Worm (Caenorhabditis elegans) whole organism, late embryonic: ENCODE measurements around the gene F23H12.3.

Experiments
- C38D4.7 ChIP-seq: fragments of 200-800 bp; sonication (Bioruptor generic); optimal IDR thresholded peaks from 2 replicates; lab custom pipeline; 2018; ENCODE audit warnings: mild to moderate bottlenecking, missing genetic modification characterization, moderate library complexity, missing compliant biosample characterization
- F13H6.1 ChIP-seq: sonication (generic microtip); optimal IDR thresholded peaks from 2 replicates; lab custom pipeline; 2016; ENCODE audit warnings: missing genetic modification characterization, missing compliant biosample characterization
- K09A11.1 ChIP-seq: sonication (generic microtip); optimal IDR thresholded peaks from 2 replicates; lab custom pipeline; 2017; ENCODE audit warnings: antibody characterized with exemption, mild to moderate bottlenecking, missing genetic modification characterization, missing compliant biosample characterization; ENCODE audit not compliant: insufficient read depth
- T23F11.4 ChIP-seq: fragments of 200-800 bp; sonication (Bioruptor generic); optimal IDR thresholded peaks from 2 replicates; lab custom pipeline; 2018; ENCODE audit warnings: mild to moderate bottlenecking, missing genetic modification characterization, missing compliant biosample characterization
- Y22D7AL.16 ChIP-seq: sonication (generic microtip); optimal IDR thresholded peaks from 2 replicates; lab custom pipeline; 2016; ENCODE audit warnings: missing genetic modification characterization, missing compliant biosample characterization
- ahr-1 ChIP-seq: sonication (generic microtip); optimal IDR thresholded peaks from 2 replicates; lab custom pipeline; 2016; ENCODE audit warnings: missing genetic modification characterization, missing compliant biosample characterization
- ceh-19 ChIP-seq: fragments of 200-800 bp; sonication (Bioruptor generic); optimal IDR thresholded peaks from 2 replicates; lab custom pipeline; 2018; ENCODE audit warnings: mild to moderate bottlenecking, missing genetic modification characterization, missing compliant biosample characterization
- ceh-2 ChIP-seq: sonication (generic microtip); optimal IDR thresholded peaks from 2 replicates; lab custom pipeline; 2016; ENCODE audit warnings: missing genotype, missing genetic modification characterization, missing compliant biosample characterization
- ceh-24 ChIP-seq: sonication (generic microtip); optimal IDR thresholded peaks from 2 replicates; lab custom pipeline; 2016; ENCODE audit warnings: mild to moderate bottlenecking, missing genetic modification characterization, missing compliant biosample characterization
- ceh-30 ChIP-seq: fragments of 150-350 bp; optimal IDR thresholded peaks from 2 replicates; lab custom pipeline; 2014; ENCODE audit warnings: missing biosample characterization, missing genetic modification characterization
- ceh-34 ChIP-seq: sonication (generic microtip); optimal IDR thresholded peaks from 2 replicates; lab custom pipeline; 2016; ENCODE audit warnings: mild to moderate bottlenecking, missing genetic modification characterization, missing compliant biosample characterization
- ceh-45 ChIP-seq: fragments of 200-800 bp; sonication (Bioruptor generic); IDR thresholded peaks from 2 replicates; pipeline ENCODE4 v1.3.6; 2022; ENCODE audit warnings: missing genetic modification reagents, missing genetic modification characterization, missing compliant biosample characterization
- ceh-6 ChIP-seq: fragments of 200-800 bp; sonication (Bioruptor generic); optimal IDR thresholded peaks from 2 replicates; lab custom pipeline; 2018; ENCODE audit warnings: mild to moderate bottlenecking, missing genetic modification characterization, missing compliant biosample characterization
- che-1 ChIP-seq: sonication (generic microtip); optimal IDR thresholded peaks from 2 replicates; lab custom pipeline; 2016; ENCODE audit warnings: mild to moderate bottlenecking, missing genetic modification characterization, missing compliant biosample characterization
- dve-1 ChIP-seq: sonication (generic microtip); optimal IDR thresholded peaks from 2 replicates; lab custom pipeline; 2017; ENCODE audit warnings: antibody characterized with exemption, mild to moderate bottlenecking, missing genetic modification characterization, missing compliant biosample characterization
- ets-4 ChIP-seq: sonication (generic microtip); optimal IDR thresholded peaks from 2 replicates; lab custom pipeline; 2016; ENCODE audit warnings: missing genetic modification characterization, missing compliant biosample characterization
- fax-1 ChIP-seq: sonication (generic microtip); optimal IDR thresholded peaks from 2 replicates; lab custom pipeline; 2016; ENCODE audit warnings: missing genotype, missing genetic modification characterization, missing compliant biosample characterization
- fkh-6 ChIP-seq: sonication (generic microtip); optimal IDR thresholded peaks from 2 replicates; lab custom pipeline; 2016; ENCODE audit warnings: missing genetic modification characterization, missing compliant biosample characterization
- hlh-13 ChIP-seq: fragments of 200-800 bp; sonication (Bioruptor generic); optimal IDR thresholded peaks from 2 replicates; lab custom pipeline; 2018; ENCODE audit warnings: mild to moderate bottlenecking, missing genetic modification characterization, missing compliant biosample characterization
- hlh-30 ChIP-seq: sonication (generic microtip); optimal IDR thresholded peaks from 2 replicates; lab custom pipeline; 2017; ENCODE audit warnings: antibody characterized with exemption, missing genetic modification characterization, missing compliant biosample characterization; ENCODE audit not compliant: insufficient read depth
- hlh-6 ChIP-seq: sonication (generic microtip); optimal IDR thresholded peaks from 2 replicates; lab custom pipeline; 2016; ENCODE audit warnings: missing genotype, missing genetic modification characterization, missing compliant biosample characterization
- hlh-8 ChIP-seq: sonication (generic microtip); optimal IDR thresholded peaks from 2 replicates; lab custom pipeline; 2016; ENCODE audit warnings: missing genotype, missing genetic modification characterization, missing compliant biosample characterization
- madf-2 ChIP-seq: sonication (generic microtip); optimal IDR thresholded peaks from 2 replicates; lab custom pipeline; 2017; ENCODE audit warnings: missing genetic modification characterization, missing compliant biosample characterization
- mec-3 ChIP-seq: sonication (generic microtip); optimal IDR thresholded peaks from 2 replicates; lab custom pipeline; 2016; ENCODE audit warnings: borderline replicate concordance, missing genetic modification characterization, missing compliant biosample characterization
- nhr-232 ChIP-seq: sonication (generic microtip); optimal IDR thresholded peaks from 2 replicates; lab custom pipeline; 2016; ENCODE audit warnings: missing genetic modification characterization, missing compliant biosample characterization
- pax-1 ChIP-seq: fragments of 150-350 bp; optimal IDR thresholded peaks from 2 replicates; lab custom pipeline; 2014; ENCODE audit warnings: missing biosample characterization, missing genetic modification characterization
- pqm-1 ChIP-seq: sonication (generic microtip); optimal IDR thresholded peaks from 2 replicates; lab custom pipeline; 2016; ENCODE audit warnings: missing genetic modification characterization, missing compliant biosample characterization
- sdc-2 ChIP-seq: sonication (generic microtip); optimal IDR thresholded peaks from 2 replicates; lab custom pipeline; 2016; ENCODE audit warnings: missing genotype, missing genetic modification characterization, missing compliant biosample characterization
- sox-4 ChIP-seq: sonication (generic microtip); optimal IDR thresholded peaks from 2 replicates; lab custom pipeline; 2017; ENCODE audit warnings: mild to moderate bottlenecking, missing genetic modification characterization, inconsistent platforms, missing compliant biosample characterization
- tbx-2 ChIP-seq: sonication (generic microtip); optimal IDR thresholded peaks from 2 replicates; lab custom pipeline; 2016; ENCODE audit warnings: missing genetic modification characterization, missing compliant biosample characterization
- tbx-7 ChIP-seq: sonication (generic microtip); optimal IDR thresholded peaks from 2 replicates; lab custom pipeline; 2016; ENCODE audit warnings: missing genotype, missing genetic modification characterization, missing compliant biosample characterization
- ttx-3 ChIP-seq: sonication (generic microtip); optimal IDR thresholded peaks from 2 replicates; lab custom pipeline; 2016; ENCODE audit warnings: missing genetic modification reagents, missing genetic modification characterization, missing compliant biosample characterization
- unc-3 ChIP-seq, 2 experiments: fragments of 200-800 bp in 1 of 2; sonication (Bioruptor generic) in 1 of 2; sonication (generic microtip) in 1 of 2; conservative IDR thresholded peaks in 1 of 2; optimal IDR thresholded peaks in 1 of 2; 2 replicates each; pipeline versions ENCODE4 v1.3.6 to Lab custom; 2016 to 2022; ENCODE audit warnings: missing compliant biosample characterization in 2 of 2, missing genetic modification characterization in 2 of 2, missing genetic modification reagents in 1 of 2
- unc-42 ChIP-seq: sonication (generic microtip); optimal IDR thresholded peaks from 2 replicates; lab custom pipeline; 2016; ENCODE audit warnings: missing genotype, missing genetic modification characterization, missing compliant biosample characterization
- unc-55 ChIP-seq: sonication (generic microtip); optimal IDR thresholded peaks from 2 replicates; lab custom pipeline; 2017; ENCODE audit warnings: missing biosample characterization, missing genetic modification reagents, missing genetic modification characterization
- unc-86 ChIP-seq: sonication (generic microtip); optimal IDR thresholded peaks from 2 replicates; lab custom pipeline; 2016; ENCODE audit warnings: missing genetic modification characterization, missing compliant biosample characterization

Gene F23H12.3

DNA sequence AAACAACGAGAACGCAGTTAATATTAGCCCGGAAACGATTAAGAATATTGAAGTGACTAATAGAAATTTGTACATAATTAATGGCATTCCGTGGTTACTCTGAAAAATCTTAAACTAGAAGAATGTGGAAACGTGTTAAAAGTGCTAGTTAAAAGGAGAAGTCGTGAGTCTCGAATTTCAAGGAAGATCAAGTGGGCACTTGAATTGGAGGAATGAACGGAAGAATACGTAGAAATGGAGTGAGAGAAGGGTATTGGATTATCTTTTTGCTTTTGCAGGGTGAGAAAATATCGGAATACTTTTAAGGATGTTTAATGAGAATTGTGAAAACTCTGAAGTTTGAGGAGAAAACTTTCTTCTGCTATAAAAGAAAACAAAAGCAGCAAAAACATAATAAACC, 34.7 kb upstream of the F23H12.3 start, which contains the start of gene hpo-30:
Gene hpo-30 (minus strand): TSS at position 101 of the 400 bp plus-strand sequence.
- TF ChIP-seq Y22D7AL.16 (tag; lab: Kevin White, UChicago), result no peak
- TF ChIP-seq hlh-8 (tag; lab: Kevin White, UChicago), result no peak
- TF ChIP-seq ceh-2 (tag; lab: Kevin White, UChicago), result no peak
- no peak for TF ChIP-seq ceh-19 (GFP tag; lab: Kevin White, UChicago)
- TF ChIP-seq ceh-24 (tag; lab: Kevin White, UChicago), result no peak
- no peak for TF ChIP-seq ceh-45 (GFP tag; lab: Robert Waterston, UW)
- TF ChIP-seq dve-1 (tag; lab: Kevin White, UChicago), result no peak
- no peak for TF ChIP-seq ets-4
- TF ChIP-seq nhr-232, result no peak
- TF ChIP-seq ttx-3 (tag; lab: Kevin White, UChicago), result no peak
- no peak for TF ChIP-seq pax-1 (tag; lab: Kevin White, UChicago)
- TF ChIP-seq fkh-6 (tag; lab: Kevin White, UChicago), result no peak
- TF ChIP-seq K09A11.1 (tag; lab: Kevin White, UChicago), result no peak
- no peak for TF ChIP-seq sdc-2 (tag; lab: Kevin White, UChicago)
- TF ChIP-seq tbx-2 (tag; lab: Kevin White, UChicago), result no peak

DNA sequence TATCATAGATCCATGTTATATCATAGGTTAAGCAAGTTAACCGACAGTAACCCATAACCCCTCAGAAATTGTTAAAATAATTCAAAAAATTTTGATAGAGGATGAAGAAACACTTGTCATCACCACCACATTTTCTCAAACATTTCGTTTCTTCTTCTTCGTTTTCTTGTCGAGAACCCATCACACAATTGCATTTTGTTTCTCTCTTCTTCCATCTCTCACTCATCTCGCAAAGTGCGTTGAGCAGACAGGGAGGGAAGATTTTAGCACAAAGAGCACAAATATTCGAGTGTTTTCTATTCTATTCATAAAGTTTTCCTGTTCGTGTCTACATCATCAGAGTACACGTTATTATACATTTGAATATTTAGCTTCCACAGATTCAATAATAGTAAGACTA, 30.5 kb upstream of the F23H12.3 start:
- TF ChIP-seq unc-86 (tag; lab: Kevin White, UChicago) (no peak), unc-42 (tag; lab: Kevin White, UChicago) (peak; percentile 59)

DNA sequence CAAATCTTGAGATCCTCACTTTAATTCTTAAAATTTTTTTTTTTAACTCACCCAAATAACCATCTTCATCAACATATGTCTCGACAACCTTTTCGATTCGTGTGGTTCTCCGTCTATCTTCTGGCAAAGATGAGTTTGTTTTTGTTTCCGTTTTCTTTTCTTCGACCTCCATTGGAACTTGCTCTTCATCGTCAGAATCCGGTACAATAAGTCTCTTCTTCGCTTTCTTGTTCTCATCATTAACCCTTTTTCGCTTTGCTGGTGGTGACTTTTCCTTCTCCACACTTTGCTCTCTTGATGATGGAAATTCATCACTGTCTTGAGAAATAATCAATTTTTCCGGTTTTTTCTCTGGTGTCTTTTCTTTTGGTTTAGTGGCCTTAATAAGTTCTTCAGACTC, 28.9 kb upstream of the F23H12.3 start:
- TF ChIP-seq tbx-7 (no peak), mec-3 (tag; lab: Kevin White, UChicago) (no peak), Y22D7AL.16 (tag; lab: Kevin White, UChicago) (no peak), sdc-2 (tag; lab: Kevin White, UChicago) (no peak), sox-4 (tag; lab: Kevin White, UChicago) (no peak), F13H6.1 (tag; lab: Kevin White, UChicago) (no peak), fax-1 (tag; lab: Kevin White, UChicago) (no peak), ceh-6 (no peak), ttx-3 (tag; lab: Kevin White, UChicago) (no peak), unc-86 (tag; lab: Kevin White, UChicago) (no peak), ceh-30 (tag; lab: Kevin White, UChicago) (no peak), unc-3 (GFP tag; conservative IDR thresholded peaks at IDR 0.05; lab: Robert Waterston, UW) (no peak), unc-3 (tag; optimal IDR thresholded peaks at IDR 0.05; lab: Kevin White, UChicago) (no peak), hlh-13 (GFP tag; lab: Kevin White, UChicago) (no peak), hlh-6 (tag; lab: Kevin White, UChicago) (no peak), fkh-6 (tag; lab: Kevin White, UChicago) (no peak), T23F11.4 (no peak), K09A11.1 (tag; lab: Kevin White, UChicago) (no peak), pqm-1 (tag; lab: Kevin White, UChicago) (no peak), ceh-34 (tag; lab: Kevin White, UChicago) (no peak), C38D4.7 (GFP tag; lab: Kevin White, UChicago) (no peak)

DNA sequence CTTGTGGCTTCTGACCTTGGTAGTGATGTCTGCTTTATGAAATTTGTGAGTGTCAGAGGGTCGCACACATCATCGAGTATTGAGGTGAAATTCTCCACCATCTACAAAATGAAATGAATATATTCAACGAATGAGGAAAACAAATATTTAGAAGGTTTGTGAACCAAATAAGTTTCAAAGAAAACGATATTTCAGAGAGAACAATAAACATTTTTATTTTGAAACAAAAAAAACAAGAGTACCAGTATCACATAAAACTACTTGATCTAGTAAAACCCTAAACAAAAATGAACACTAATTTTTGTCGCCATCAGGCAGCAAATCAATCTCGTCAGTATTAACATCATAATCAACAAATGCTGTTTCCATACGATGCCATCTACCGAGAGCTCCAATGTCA, 27.9 kb upstream of the F23H12.3 start, which contains the start of gene R04F11.3:
Gene R04F11.3 (minus strand): TSS at position 101 of the 400 bp plus-strand sequence.
- TF ChIP-seq unc-55 (GFP tag; lab: Kevin White, UChicago), result no peak
- TF ChIP-seq ets-4, result no peak
- no peak for TF ChIP-seq hlh-30 (tag; lab: Kevin White, UChicago)
- no peak for TF ChIP-seq che-1 (tag; lab: Kevin White, UChicago)
- no peak for TF ChIP-seq F13H6.1 (tag; lab: Kevin White, UChicago)
- no peak for TF ChIP-seq ahr-1
- TF ChIP-seq madf-2 (tag; lab: Kevin White, UChicago), result no peak
